Worm (Caenorhabditis elegans) whole organism, midembryonic: ENCODE results near the gene K02F3.12.

Experiments
- flt-1 ChIP-seq: fragments of 200-800 bp; sonication (Bioruptor generic); IDR thresholded peaks from 2 replicates; pipeline ENCODE4 v1.3.6; 2022; ENCODE audit warnings: missing genetic modification characterization, missing compliant biosample characterization
- ref-1 ChIP-seq: fragments of 200-800 bp; sonication (Bioruptor generic); conservative IDR thresholded peaks from 2 replicates; pipeline ENCODE4 v1.3.6; 2022; ENCODE audit warnings: missing genetic modification reagents, missing genetic modification characterization, missing compliant biosample characterization

ce11 chrIII:869869-870268 is 13.5 kb downstream of the K02F3.12 start, which contains the start of gene T24C4.2:
- no peak for TF ChIP-seq flt-1
- TF ChIP-seq ref-1 (GFP tag; lab: Robert Waterston, UW), result no peak
